Worm (Caenorhabditis elegans) whole organism, midembryonic: ENCODE results near the gene set-15.

Experiments
- T22C8.4 ChIP-seq: fragments of 200-800 bp; sonication (Bioruptor generic); IDR thresholded peaks from 2 replicates; pipeline ENCODE4 v1.3.6; 2022; ENCODE audit warnings: missing genetic modification characterization, missing compliant biosample characterization
- cog-1 ChIP-seq: sonication (generic microtip); optimal IDR thresholded peaks from 2 replicates; lab custom pipeline; 2016; ENCODE audit warnings: missing genetic modification characterization, missing compliant biosample characterization
- flt-1 ChIP-seq: fragments of 200-800 bp; sonication (Bioruptor generic); IDR thresholded peaks from 2 replicates; pipeline ENCODE4 v1.3.6; 2022; ENCODE audit warnings: missing genetic modification characterization, missing compliant biosample characterization
- klf-2 ChIP-seq: fragments of 200-800 bp; sonication (Bioruptor generic); conservative IDR thresholded peaks from 2 replicates; pipeline ENCODE4 v1.3.6; 2022; ENCODE audit warnings: missing genetic modification reagents, missing genetic modification characterization, missing compliant biosample characterization
- med-1 ChIP-seq: sonication (generic microtip); optimal IDR thresholded peaks from 2 replicates; lab custom pipeline; 2017; ENCODE audit warnings: missing genetic modification characterization, mild to moderate bottlenecking, missing compliant biosample characterization, antibody characterized with exemption, missing genetic modification reagents; ENCODE audit not compliant: insufficient read depth
- ref-1 ChIP-seq: fragments of 200-800 bp; sonication (Bioruptor generic); conservative IDR thresholded peaks from 2 replicates; pipeline ENCODE4 v1.3.6; 2022; ENCODE audit warnings: missing genetic modification reagents, missing genetic modification characterization, missing compliant biosample characterization
- tab-1 ChIP-seq: fragments of 200-800 bp; sonication (Bioruptor generic); IDR thresholded peaks from 2 replicates; pipeline ENCODE4 v1.3.6; 2022; ENCODE audit warnings: missing genetic modification characterization, missing compliant biosample characterization
- ztf-23 ChIP-seq: fragments of 200-800 bp; sonication (Bioruptor generic); IDR thresholded peaks from 2 replicates; pipeline ENCODE4 v1.3.6; 2022; ENCODE audit warnings: missing genetic modification reagents, missing genetic modification characterization, missing compliant biosample characterization
- ztf-29 ChIP-seq: fragments of 200-800 bp; sonication (Bioruptor generic); IDR thresholded peaks from 2 replicates; pipeline ENCODE4 v1.3.6; 2022; ENCODE audit warnings: missing genetic modification reagents, missing genetic modification characterization, missing compliant biosample characterization

set-15 gene

ce11 chrIV:4776501-4776900 is 3.5 kb downstream of the set-15 start:
- TF ChIP-seq klf-2 (no peak), ref-1 (GFP tag; lab: Robert Waterston, UW) (no peak), med-1 (GFP tag; lab: Kevin White, UChicago) (no peak), cog-1 (no peak), ztf-29 (GFP tag; lab: Robert Waterston, UW) (no peak), flt-1 (GFP tag; lab: Robert Waterston, UW) (no peak), T22C8.4 (GFP tag; lab: Robert Waterston, UW) (no peak), tab-1 (GFP tag; lab: Robert Waterston, UW) (no peak), ztf-23 (GFP tag; lab: Robert Waterston, UW) (no peak)

- TF ChIP-seq cog-1 (no peak), klf-2 (no peak), ref-1 (GFP tag; lab: Robert Waterston, UW) (no peak), ztf-23 (GFP tag; lab: Robert Waterston, UW) (no peak), med-1 (GFP tag; lab: Kevin White, UChicago) (no peak)
Measured at ce11 chrIV:4776001-4776400, 4.0 kb downstream of the set-15 start, which contains the start of gene R11E3.19. Gene R11E3.19, minus strand, starts transcription at chrIV:4776101.

ce11 chrIV:4771792-4772191 is 8.2 kb downstream of the set-15 start, which contains the start of gene R11E3.2:
Gene R11E3.2, plus strand, starts transcription at chrIV:4772092.
- TF ChIP-seq cog-1: no peak
- no peak for TF ChIP-seq flt-1 (GFP tag; lab: Robert Waterston, UW)
- no peak for TF ChIP-seq tab-1 (GFP tag; lab: Robert Waterston, UW)
- TF ChIP-seq T22C8.4 (GFP tag; lab: Robert Waterston, UW): no peak
- no peak for TF ChIP-seq ztf-29 (GFP tag; lab: Robert Waterston, UW)

ce11 chrIV:4764422-4764821 is 15.6 kb downstream of the set-15 start, which contains the start of gene npp-26:
Gene npp-26, plus strand, starts transcription at chrIV:4764722.
- TF ChIP-seq med-1 (GFP tag; lab: Kevin White, UChicago): no peak
- TF ChIP-seq flt-1 (GFP tag; lab: Robert Waterston, UW): no peak
- TF ChIP-seq ref-1 (GFP tag; lab: Robert Waterston, UW): no peak
- no peak for TF ChIP-seq klf-2
- no peak for TF ChIP-seq tab-1 (GFP tag; lab: Robert Waterston, UW)
- no peak for TF ChIP-seq ztf-23 (GFP tag; lab: Robert Waterston, UW)

- TF ChIP-seq ztf-23 (GFP tag; lab: Robert Waterston, UW) (no peak), ref-1 (GFP tag; lab: Robert Waterston, UW) (no peak), cog-1 (no peak), tab-1 (GFP tag; lab: Robert Waterston, UW) (no peak)
Measured at ce11 chrIV:4763844-4764243, 16.2 kb downstream of the set-15 start, which contains the start of gene Y17G9B.2. Gene Y17G9B.2, plus strand, starts transcription at chrIV:4764144.

ce11 chrIV:4760378-4761084 is 19.5 kb downstream of the set-15 start, which contains the start of the genes memi-1 and cyp-31A3:
Gene memi-1, minus strand, starts transcription at chrIV:4760428.
Gene cyp-31A3, plus strand, starts transcription at chrIV:4761049.
- TF ChIP-seq flt-1 (GFP tag; lab: Robert Waterston, UW) (no peak), med-1 (GFP tag; lab: Kevin White, UChicago) (no peak), ref-1 (GFP tag; lab: Robert Waterston, UW) (no peak), ztf-29 (GFP tag; lab: Robert Waterston, UW) (no peak), klf-2 (no peak), tab-1 (GFP tag; lab: Robert Waterston, UW) (no peak), cog-1 (no peak), ztf-23 (GFP tag; lab: Robert Waterston, UW) (no peak), T22C8.4 (GFP tag; lab: Robert Waterston, UW) (no peak)

- TF ChIP-seq tab-1 (GFP tag; lab: Robert Waterston, UW): no peak
- TF ChIP-seq med-1 (GFP tag; lab: Kevin White, UChicago): no peak
- TF ChIP-seq ztf-23 (GFP tag; lab: Robert Waterston, UW): no peak
- no peak for TF ChIP-seq ztf-29 (GFP tag; lab: Robert Waterston, UW)
- no peak for TF ChIP-seq klf-2
- TF ChIP-seq cog-1: no peak
- TF ChIP-seq T22C8.4 (GFP tag; lab: Robert Waterston, UW): no peak
- no peak for TF ChIP-seq ref-1 (GFP tag; lab: Robert Waterston, UW)
- no peak for TF ChIP-seq flt-1 (GFP tag; lab: Robert Waterston, UW)
Measured at ce11 chrIV:4758659-4759058, 21.4 kb downstream of the set-15 start, which contains the start of gene Y17G9B.8. Gene Y17G9B.8, minus strand, starts transcription at chrIV:4758840.

- TF ChIP-seq cog-1: no peak
- no peak for TF ChIP-seq T22C8.4 (GFP tag; lab: Robert Waterston, UW)
- no peak for TF ChIP-seq klf-2
- TF ChIP-seq tab-1 (GFP tag; lab: Robert Waterston, UW): no peak
- no peak for TF ChIP-seq med-1 (GFP tag; lab: Kevin White, UChicago)
- no peak for TF ChIP-seq ztf-29 (GFP tag; lab: Robert Waterston, UW)
- no peak for TF ChIP-seq ztf-23 (GFP tag; lab: Robert Waterston, UW)
- TF ChIP-seq ref-1 (GFP tag; lab: Robert Waterston, UW): no peak
- no peak for TF ChIP-seq flt-1 (GFP tag; lab: Robert Waterston, UW)
Measured at ce11 chrIV:4755929-4756655, 23.9 kb downstream of the set-15 start, which contains the start of the genes fbxb-77 and Y17G9B.11. Gene fbxb-77, minus strand, starts transcription at chrIV:4756157. Gene Y17G9B.11, plus strand, starts transcription at chrIV:4756605.

- TF ChIP-seq ztf-29 (GFP tag; lab: Robert Waterston, UW): no peak
- TF ChIP-seq med-1 (GFP tag; lab: Kevin White, UChicago): no peak
- no peak for TF ChIP-seq flt-1 (GFP tag; lab: Robert Waterston, UW)
- no peak for TF ChIP-seq T22C8.4 (GFP tag; lab: Robert Waterston, UW)
- no peak for TF ChIP-seq ztf-23 (GFP tag; lab: Robert Waterston, UW)
- TF ChIP-seq ref-1 (GFP tag; lab: Robert Waterston, UW): no peak
- no peak for TF ChIP-seq klf-2
- TF ChIP-seq tab-1 (GFP tag; lab: Robert Waterston, UW): no peak
- TF ChIP-seq cog-1: no peak
Measured at ce11 chrIV:4751814-4752213, 28.2 kb downstream of the set-15 start, which contains the start of gene Y17G9B.4. Gene Y17G9B.4, plus strand, starts transcription at chrIV:4752119.
